Worm (Caenorhabditis elegans) whole organism, mixed stage, embryonic: ENCODE measurements around the gene H29C22.1.

Experiments
- M03D4.4 ChIP-seq: sonication (generic microtip); optimal IDR thresholded peaks from 2 replicates; lab custom pipeline; 2017; ENCODE audit warnings: mild to moderate bottlenecking, missing genetic modification characterization, missing compliant biosample characterization
- bed-3 ChIP-seq: fragments of 200-800 bp; sonication (Bioruptor generic); optimal IDR thresholded peaks from 3 replicates; lab custom pipeline; 2018; ENCODE audit warnings: mild to moderate bottlenecking, missing genetic modification characterization, moderate library complexity, missing compliant biosample characterization
- blmp-1 ChIP-seq: fragments of 150-350 bp; optimal IDR thresholded peaks from 2 replicates; lab custom pipeline; 2014; ENCODE audit warnings: missing biosample characterization, missing genetic modification characterization
- ceh-39 ChIP-seq: fragments of 150-350 bp; optimal IDR thresholded peaks from 2 replicates; lab custom pipeline; 2014; ENCODE audit warnings: missing biosample characterization, missing genetic modification characterization
- ceh-43 ChIP-seq: fragments of 200-800 bp; sonication (Bioruptor generic); optimal IDR thresholded peaks from 2 replicates; lab custom pipeline; 2018; ENCODE audit warnings: mild to moderate bottlenecking, missing genetic modification characterization, moderate library complexity, missing compliant biosample characterization
- ceh-83 ChIP-seq: fragments of 200-800 bp; sonication (Bioruptor generic); optimal IDR thresholded peaks from 2 replicates; lab custom pipeline; 2018; ENCODE audit warnings: mild to moderate bottlenecking, missing genetic modification characterization, missing compliant biosample characterization
- ces-1 ChIP-seq: fragments of 150-350 bp; optimal IDR thresholded peaks from 2 replicates; lab custom pipeline; 2014; ENCODE audit warnings: missing biosample characterization, missing genetic modification reagents, missing genetic modification characterization
- cnd-1 ChIP-seq: fragments of 200-800 bp; sonication (Bioruptor generic); optimal IDR thresholded peaks from 2 replicates; lab custom pipeline; 2018; ENCODE audit warnings: mild to moderate bottlenecking, missing genetic modification characterization, missing compliant biosample characterization
- elt-1 ChIP-seq: sonication (generic microtip); optimal IDR thresholded peaks from 2 replicates; lab custom pipeline; 2017; ENCODE audit warnings: missing genetic modification characterization, mild to moderate bottlenecking, missing compliant biosample characterization, antibody characterized with exemption, moderate library complexity, borderline replicate concordance; ENCODE audit not compliant: insufficient read depth
- elt-3 ChIP-seq: fragments of 150-350 bp; optimal IDR thresholded peaks from 2 replicates; lab custom pipeline; 2014; ENCODE audit warnings: missing biosample characterization, missing genetic modification characterization
- flh-1 ChIP-seq: fragments of 200-800 bp; sonication (Bioruptor generic); optimal IDR thresholded peaks from 2 replicates; lab custom pipeline; 2018; ENCODE audit warnings: mild to moderate bottlenecking, missing genetic modification characterization, moderate library complexity, missing compliant biosample characterization
- hlh-1 ChIP-seq: fragments of 150-350 bp; optimal IDR thresholded peaks from 2 replicates; lab custom pipeline; 2014; ENCODE audit warnings: missing biosample characterization, missing genetic modification reagents, missing genetic modification characterization
- lin-13 ChIP-seq: fragments of 150-350 bp; optimal IDR thresholded peaks from 2 replicates; lab custom pipeline; 2014; ENCODE audit warnings: missing biosample characterization, missing genetic modification characterization
- lsy-2 ChIP-seq: fragments of 150-350 bp; optimal IDR thresholded peaks from 2 replicates; lab custom pipeline; 2014; ENCODE audit warnings: missing biosample characterization, missing genetic modification characterization
- mab-5 ChIP-seq: fragments of 150-350 bp; optimal IDR thresholded peaks from 2 replicates; lab custom pipeline; 2014; ENCODE audit warnings: missing biosample characterization, missing genetic modification characterization
- mep-1 ChIP-seq: fragments of 150-350 bp; optimal IDR thresholded peaks from 2 replicates; lab custom pipeline; 2017; ENCODE audit warnings: missing biosample characterization, missing genetic modification reagents, missing genetic modification characterization, inconsistent platforms
- mls-2 ChIP-seq: sonication (generic microtip); optimal IDR thresholded peaks from 2 replicates; lab custom pipeline; 2016; ENCODE audit warnings: mild to moderate bottlenecking, missing genetic modification characterization, moderate library complexity, missing compliant biosample characterization
- nhr-12 ChIP-seq: fragments of 150-350 bp; optimal IDR thresholded peaks from 2 replicates; lab custom pipeline; 2014; ENCODE audit warnings: missing biosample characterization, missing genetic modification characterization
- nhr-237 ChIP-seq: fragments of 150-350 bp; optimal IDR thresholded peaks from 2 replicates; lab custom pipeline; 2014; ENCODE audit warnings: missing biosample characterization, missing genetic modification characterization
- nhr-28 ChIP-seq: fragments of 150-350 bp; optimal IDR thresholded peaks from 2 replicates; lab custom pipeline; 2014; ENCODE audit warnings: missing biosample characterization, missing genetic modification characterization
- nhr-76 ChIP-seq: sonication (generic microtip); optimal IDR thresholded peaks from 2 replicates; lab custom pipeline; 2017; ENCODE audit warnings: missing biosample characterization, missing genetic modification characterization
- pha-4 ChIP-seq: fragments of 150-350 bp; optimal IDR thresholded peaks from 2 replicates; lab custom pipeline; 2018; ENCODE audit warnings: missing biosample characterization, missing genetic modification reagents, missing genetic modification characterization
- sem-2 ChIP-seq: fragments of 200-800 bp; sonication (Bioruptor generic); optimal IDR thresholded peaks from 2 replicates; lab custom pipeline; 2018; ENCODE audit warnings: mild to moderate bottlenecking, missing genetic modification characterization, missing compliant biosample characterization
- snpc-4 ChIP-seq: fragments of 150-350 bp; optimal IDR thresholded peaks from 2 replicates; lab custom pipeline; 2014; ENCODE audit warnings: missing biosample characterization, missing genetic modification characterization
- sptf-1 ChIP-seq: sonication (generic microtip); optimal IDR thresholded peaks from 2 replicates; lab custom pipeline; 2017; ENCODE audit warnings: mild to moderate bottlenecking, missing genetic modification characterization, moderate library complexity, missing compliant biosample characterization
- tbx-8 ChIP-seq: fragments of 200-800 bp; sonication (Bioruptor generic); optimal IDR thresholded peaks from 2 replicates; lab custom pipeline; 2018; ENCODE audit warnings: mild to moderate bottlenecking, missing genetic modification characterization, moderate library complexity, missing compliant biosample characterization
- unc-120 ChIP-seq: sonication (generic microtip); optimal IDR thresholded peaks from 2 replicates; lab custom pipeline; 2017; ENCODE audit warnings: missing genetic modification characterization, missing compliant biosample characterization; ENCODE audit not compliant: poor library complexity, severe bottlenecking
- unc-39 ChIP-seq: fragments of 150-350 bp; optimal IDR thresholded peaks from 2 replicates; lab custom pipeline; 2014; ENCODE audit warnings: missing biosample characterization, missing genetic modification characterization
- unc-62 ChIP-seq: fragments of 150-350 bp; optimal IDR thresholded peaks from 2 replicates; lab custom pipeline; 2014; ENCODE audit warnings: missing biosample characterization, missing genetic modification reagents, missing genetic modification characterization
- ztf-11 ChIP-seq: fragments of 150-350 bp; optimal IDR thresholded peaks from 2 replicates; lab custom pipeline; 2014; ENCODE audit warnings: missing biosample characterization, missing genetic modification characterization

H29C22.1 gene

ce11 chrX:9302763-9303162 lies 8.4 kb downstream of the H29C22.1 start:
- no peak for TF ChIP-seq tbx-8 (GFP tag; lab: Kevin White, UChicago)
- TF ChIP-seq sptf-1 (tag; lab: Kevin White, UChicago), result no peak
- no peak for TF ChIP-seq ceh-83 (GFP tag; lab: Kevin White, UChicago)
- TF ChIP-seq elt-1 (tag; lab: Kevin White, UChicago), result no peak
- no peak for TF ChIP-seq unc-62 (GFP tag; lab: Kevin White, UChicago)
- no peak for TF ChIP-seq lsy-2 (tag; lab: Kevin White, UChicago)
- TF ChIP-seq ces-1 (GFP tag; lab: Kevin White, UChicago), result no peak
- TF ChIP-seq ceh-43 (GFP tag; lab: Kevin White, UChicago), result no peak
- TF ChIP-seq nhr-76 (tag; lab: Kevin White, UChicago), result no peak
- TF ChIP-seq cnd-1 (tag; lab: Kevin White, UChicago), result no peak
- no peak for TF ChIP-seq lin-13 (tag; lab: Kevin White, UChicago)
- no peak for TF ChIP-seq unc-120 (tag; lab: Kevin White, UChicago)
- no peak for TF ChIP-seq ztf-11
- TF ChIP-seq bed-3, result no peak
- TF ChIP-seq mep-1 (tag; lab: Kevin White, UChicago), result no peak
- TF ChIP-seq sem-2 (GFP tag; lab: Kevin White, UChicago), result no peak
- TF ChIP-seq, all 35 proteins: peak for 0

- peak; percentile 48 for TF ChIP-seq unc-62 (GFP tag; lab: Kevin White, UChicago)
- peak; percentile 62 for TF ChIP-seq unc-120 (tag; lab: Kevin White, UChicago)
- TF ChIP-seq hlh-1 (tag; lab: Kevin White, UChicago), result peak; percentile 95
- no peak for TF ChIP-seq nhr-28 (tag; lab: Kevin White, UChicago)
- TF ChIP-seq, all 35 proteins: peak for 3
Measured at ce11 chrX:9300379-9300778, 10.7 kb downstream of the H29C22.1 start.

- TF ChIP-seq elt-3 (tag; lab: Kevin White, UChicago) (no peak), nhr-28 (tag; lab: Kevin White, UChicago) (no peak), sem-2 (GFP tag; lab: Kevin White, UChicago) (no peak), unc-62 (GFP tag; lab: Kevin White, UChicago) (no peak), mep-1 (tag; lab: Kevin White, UChicago) (no peak), ceh-39 (tag; lab: Kevin White, UChicago) (no peak), ztf-11 (no peak), flh-1 (GFP tag; lab: Kevin White, UChicago) (no peak), ces-1 (GFP tag; lab: Kevin White, UChicago) (no peak), unc-39 (tag; lab: Kevin White, UChicago) (no peak), mls-2 (tag; lab: Kevin White, UChicago) (no peak), M03D4.4 (tag; lab: Kevin White, UChicago) (no peak), lin-13 (tag; lab: Kevin White, UChicago) (no peak)
Measured at ce11 chrX:9298846-9299245, 12.3 kb downstream of the H29C22.1 start, which contains the start of gene B0416.2. Gene B0416.2 (plus strand): TSS chrX:9299146.

- TF ChIP-seq tbx-8 (GFP tag; lab: Kevin White, UChicago), result no peak
- TF ChIP-seq elt-3 (tag; lab: Kevin White, UChicago), result no peak
- no peak for TF ChIP-seq lsy-2 (tag; lab: Kevin White, UChicago)
- no peak for TF ChIP-seq ztf-11
- no peak for TF ChIP-seq unc-39 (tag; lab: Kevin White, UChicago)
- TF ChIP-seq mab-5 (tag; lab: Kevin White, UChicago), result no peak
- no peak for TF ChIP-seq M03D4.4 (tag; lab: Kevin White, UChicago)
- TF ChIP-seq lin-13 (tag; lab: Kevin White, UChicago), result no peak
- no peak for TF ChIP-seq nhr-28 (tag; lab: Kevin White, UChicago)
- no peak for TF ChIP-seq bed-3
- no peak for TF ChIP-seq sem-2 (GFP tag; lab: Kevin White, UChicago)
- TF ChIP-seq elt-1 (tag; lab: Kevin White, UChicago), result no peak
- TF ChIP-seq snpc-4 (tag; lab: Kevin White, UChicago), result no peak
- no peak for TF ChIP-seq nhr-237
- TF ChIP-seq nhr-12 (tag; lab: Kevin White, UChicago), result no peak
- TF ChIP-seq blmp-1 (tag; lab: Kevin White, UChicago), result no peak
- no peak for TF ChIP-seq ces-1 (GFP tag; lab: Kevin White, UChicago)
- TF ChIP-seq pha-4 (tag; lab: Kevin White, UChicago), result no peak
- TF ChIP-seq ceh-83 (GFP tag; lab: Kevin White, UChicago), result no peak
- no peak for TF ChIP-seq ceh-43 (GFP tag; lab: Kevin White, UChicago)
Measured at ce11 chrX:9297834-9298233, 13.3 kb downstream of the H29C22.1 start, which contains the start of gene B0416.7. Gene B0416.7 (minus strand): TSS chrX:9297934.
